Fruit fly (Drosophila melanogaster): Measurements from ENCODE around the gene pod1.

DNA sequence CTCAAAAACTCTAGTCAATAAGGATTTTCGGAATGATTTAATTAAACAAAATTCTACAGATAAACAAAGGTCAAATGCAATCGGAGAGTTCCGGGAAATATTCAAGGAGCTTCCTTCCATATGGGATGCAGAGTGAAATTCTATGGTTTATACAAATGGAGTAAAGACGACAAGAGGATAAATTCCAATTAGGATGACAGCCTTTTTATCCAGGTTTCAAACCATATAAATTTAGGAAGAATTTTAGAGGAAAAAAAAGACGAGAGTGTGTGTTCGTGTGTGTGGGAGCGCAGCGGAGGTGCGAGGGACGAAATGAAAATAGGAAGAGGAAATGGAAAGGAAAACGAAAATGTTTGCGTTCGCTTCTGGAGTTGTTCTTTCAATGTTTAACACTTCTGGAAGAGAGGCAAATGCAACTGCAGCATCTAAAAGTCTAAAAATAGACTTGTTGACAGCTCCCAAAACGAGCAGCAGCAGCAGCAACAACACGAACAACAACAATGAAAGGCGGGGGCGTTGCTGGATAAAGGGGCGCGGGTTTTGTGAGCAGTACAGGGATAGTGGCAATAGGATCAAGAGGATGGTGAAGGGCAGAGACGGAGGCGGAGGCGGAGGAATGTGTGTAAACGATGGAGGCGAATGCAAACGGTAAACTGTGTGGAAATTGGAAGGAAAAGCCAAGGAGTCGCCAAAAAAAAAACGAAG is 956 bp upstream of the pod1 start:
- no peak for TF ChIP-seq pan (optimal IDR thresholded peaks at IDR 0.05)
- no peak for TF ChIP-seq rgr (GFP tag; optimal IDR thresholded peaks at IDR 0.05)
- TF ChIP-seq h (GFP tag; optimal IDR thresholded peaks at IDR 0.05) = no peak
- no peak for TF ChIP-seq Hr78 (GFP tag; optimal IDR thresholded peaks at IDR 0.05)
- no peak for TF ChIP-seq HLH106 (tag; optimal IDR thresholded peaks at IDR 0.05)
- TF ChIP-seq CG9705 (GFP tag; optimal IDR thresholded peaks at IDR 0.05) = no peak
- TF ChIP-seq br (GFP tag; optimal IDR thresholded peaks at IDR 0.05) = no peak

All from whole organism, wandering third instar larva.